Worm (Caenorhabditis elegans): Measurements from ENCODE around the gene acbp-3.

- TF ChIP-seq egl-27 (tag; optimal IDR thresholded peaks at IDR 0.05) (no peak), nhr-21 (tag; optimal IDR thresholded peaks at IDR 0.05) (no peak), aly-2 (tag; optimal IDR thresholded peaks at IDR 0.05) (no peak), zag-1 (tag; optimal IDR thresholded peaks at IDR 0.05) (no peak), nhr-129 (tag; optimal IDR thresholded peaks at IDR 0.05) (no peak), nhr-11 (tag; optimal IDR thresholded peaks at IDR 0.05) (no peak), unc-39 (tag; optimal IDR thresholded peaks at IDR 0.05) (no peak), nhr-12 (tag; optimal IDR thresholded peaks at IDR 0.05) (no peak), fos-1 (tag; optimal IDR thresholded peaks at IDR 0.05) (no peak), lin-11 (tag; optimal IDR thresholded peaks at IDR 0.05) (no peak), mab-5 (tag; optimal IDR thresholded peaks at IDR 0.05) (no peak)
Observed at ce11 chrX:10941255-10941654, 38.2 kb downstream of the acbp-3 start, which contains the start of gene pho-7.

Measured in whole organism, L2 larva.